Worm (Caenorhabditis elegans): Measurements from ENCODE around the gene F10D2.10.

ce11 chrV:7106499-7107152, 49.4 kb downstream of the F10D2.10 start:
- TF ChIP-seq nhr-12 (tag; optimal IDR thresholded peaks at IDR 0.05) (no peak), unc-62 (GFP tag; optimal IDR thresholded peaks at IDR 0.05) (no peak), ham-2 (GFP tag; optimal IDR thresholded peaks at IDR 0.05) (no peak), M03D4.4 (tag; optimal IDR thresholded peaks at IDR 0.05) (no peak), snpc-4 (tag; optimal IDR thresholded peaks at IDR 0.05) (no peak), lsy-2 (tag; optimal IDR thresholded peaks at IDR 0.05) (no peak), nhr-76 (tag; optimal IDR thresholded peaks at IDR 0.05) (no peak), mep-1 (tag; optimal IDR thresholded peaks at IDR 0.05) (no peak)

Data from whole organism, mixed stage, embryonic.